Fruit fly (Drosophila melanogaster): ENCODE data around the gene Eig71Ea.

DNA sequence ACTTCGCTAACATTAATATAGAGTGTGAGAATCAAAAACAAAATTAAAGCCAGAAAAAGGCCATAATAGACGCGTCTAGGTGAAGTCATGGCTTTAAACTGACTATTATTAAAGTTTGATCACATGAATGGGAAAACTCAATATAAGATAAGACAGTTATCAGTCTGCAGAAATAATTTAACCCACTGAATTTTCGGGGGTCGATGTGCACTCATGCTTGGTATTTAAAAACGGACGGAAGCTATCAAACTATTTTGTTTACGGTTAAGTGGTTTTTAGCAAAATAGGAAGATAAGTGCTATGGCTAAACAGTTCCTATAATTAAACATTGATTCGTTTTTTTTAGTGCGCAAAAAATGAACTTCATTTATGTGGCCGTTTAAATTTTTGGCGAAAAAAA is 42.5 kb upstream of the Eig71Ea start, which contains the start of gene CG34451:
- TF ChIP-seq CG5204 (GFP tag; optimal IDR thresholded peaks at IDR 0.05) (no peak), kay (GFP tag; ENCODE audit: borderline replicate concordance) (no peak), CG11617 (GFP tag; optimal IDR thresholded peaks at IDR 0.05) (no peak), CG14711 (tag; optimal IDR thresholded peaks at IDR 0.05) (no peak), CG7101 (tag; optimal IDR thresholded peaks at IDR 0.05) (no peak), CG33017 (tag; optimal IDR thresholded peaks at IDR 0.05) (no peak), cic (GFP tag; optimal IDR thresholded peaks at IDR 0.05) (no peak), CG12768 (GFP tag; optimal IDR thresholded peaks at IDR 0.05) (no peak), CG7045 (GFP tag; optimal IDR thresholded peaks at IDR 0.05) (no peak), pad (GFP tag; optimal IDR thresholded peaks at IDR 0.05) (no peak)

Measured in whole organism, adult.